Worm (Caenorhabditis elegans): ENCODE results near the gene leo-1.

DNA sequence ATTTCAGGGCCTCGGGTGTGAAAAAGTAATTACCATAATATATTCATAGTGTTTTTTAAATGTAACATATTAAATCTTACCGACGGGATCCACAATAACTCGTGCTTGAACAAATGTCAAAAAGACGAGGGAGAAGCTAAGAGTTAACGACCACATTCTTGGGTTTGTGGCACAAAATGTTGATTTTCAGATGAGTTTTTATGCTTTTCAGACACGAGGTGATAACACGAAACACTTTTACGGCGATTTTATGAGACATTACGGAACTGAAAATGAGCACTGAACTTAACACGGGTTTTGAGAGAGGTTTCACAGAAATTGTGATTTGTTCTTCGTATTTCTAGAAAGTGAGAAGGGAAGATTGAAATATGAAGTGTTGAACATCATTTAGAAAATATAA is 22.6 kb downstream of the leo-1 start, which contains the start of gene B0035.13:
- TF ChIP-seq hnd-1 (tag; optimal IDR thresholded peaks at IDR 0.05): no peak
- TF ChIP-seq ceh-13 (GFP tag; optimal IDR thresholded peaks at IDR 0.05): no peak
- TF ChIP-seq flt-1 (GFP tag; IDR thresholded peaks at IDR 0.05): no peak
- no peak for TF ChIP-seq ama-1 (optimal IDR thresholded peaks at IDR 0.05)
- no peak for TF ChIP-seq F13C5.2 (tag; optimal IDR thresholded peaks at IDR 0.05)
- TF ChIP-seq tra-4 (tag; optimal IDR thresholded peaks at IDR 0.05): no peak
- no peak for TF ChIP-seq pes-1 (GFP tag; IDR thresholded peaks at IDR 0.05)
- no peak for TF ChIP-seq sea-1 (GFP tag; conservative IDR thresholded peaks at IDR 0.05)
- no peak for TF ChIP-seq B0310.2 (tag; optimal IDR thresholded peaks at IDR 0.05)
- no peak for TF ChIP-seq ceh-36 (tag; optimal IDR thresholded peaks at IDR 0.05)
- no peak for TF ChIP-seq tbx-37 (GFP tag; conservative IDR thresholded peaks at IDR 0.05)
- TF ChIP-seq aly-1 (tag; optimal IDR thresholded peaks at IDR 0.05): no peak

All from whole organism, early embryonic.